Worm (Caenorhabditis elegans) whole organism, L4/young adult: ENCODE results near the gene sem-5.

Source experiments
- W03F9.2 ChIP-seq: fragments of 150-350 bp; optimal IDR thresholded peaks from 2 replicates; lab custom pipeline; 2014; ENCODE audit warnings: missing biosample characterization, missing genetic modification characterization
- dao-5 ChIP-seq: sonication (generic microtip); optimal IDR thresholded peaks from 2 replicates; lab custom pipeline; 2016; ENCODE audit warnings: missing genotype, missing genetic modification characterization, moderate library complexity, missing compliant biosample characterization
- him-1 ChIP-seq: sonication (generic microtip); optimal IDR thresholded peaks from 2 replicates; lab custom pipeline; 2016; ENCODE audit warnings: missing genotype, missing genetic modification reagents, missing genetic modification characterization, missing compliant biosample characterization

DNA sequence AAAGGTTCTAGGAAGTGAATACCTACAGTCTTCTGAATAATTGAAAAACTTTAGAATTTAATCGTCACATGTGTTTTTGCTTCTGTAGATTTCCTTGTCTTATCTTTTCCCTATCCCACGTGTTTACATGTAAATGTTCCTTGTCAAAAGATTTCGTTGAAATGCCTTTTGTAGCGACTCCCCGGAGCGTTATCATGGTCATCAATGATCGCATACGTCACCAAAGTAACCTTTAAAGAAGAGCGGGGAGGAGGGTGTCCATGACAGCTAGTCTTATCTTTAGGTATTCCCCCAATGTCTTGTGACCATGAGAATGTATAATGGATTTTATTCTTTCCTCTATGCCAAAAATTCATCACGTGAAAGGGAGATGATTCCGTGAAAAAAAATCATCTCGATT is 25.4 kb upstream of the sem-5 start:
- no peak for TF ChIP-seq W03F9.2 (tag; lab: Kevin White, UChicago)
- no peak for TF ChIP-seq him-1 (tag; lab: Kevin White, UChicago)
- no peak for TF ChIP-seq dao-5
